Worm (Caenorhabditis elegans): ENCODE results near the gene H01M10.1.

Gene H01M10.1

ce11 chrX:2544645-2545044 is 35.7 kb downstream of the H01M10.1 start:
- TF ChIP-seq nhr-232 (tag; optimal IDR thresholded peaks at IDR 0.05) (no peak), hlh-15 (tag; optimal IDR thresholded peaks at IDR 0.05) (no peak), hlh-30 (tag; optimal IDR thresholded peaks at IDR 0.05; ENCODE audit: insufficient read depth) (no peak), ztf-16 (tag; optimal IDR thresholded peaks at IDR 0.05) (no peak), che-1 (tag; optimal IDR thresholded peaks at IDR 0.05) (no peak), ceh-18 (tag; optimal IDR thresholded peaks at IDR 0.05) (no peak), ceh-31 (tag; optimal IDR thresholded peaks at IDR 0.05) (no peak), zip-5 (tag; optimal IDR thresholded peaks at IDR 0.05) (no peak), lim-6 (tag; optimal IDR thresholded peaks at IDR 0.05) (no peak), pax-1 (tag; optimal IDR thresholded peaks at IDR 0.05) (no peak), T23F11.4 (GFP tag; optimal IDR thresholded peaks at IDR 0.05) (no peak), unc-42 (tag; optimal IDR thresholded peaks at IDR 0.05) (no peak), ceh-6 (GFP tag; optimal IDR thresholded peaks at IDR 0.05) (no peak), hlh-13 (GFP tag; optimal IDR thresholded peaks at IDR 0.05) (no peak), unc-55 (GFP tag; optimal IDR thresholded peaks at IDR 0.05) (no peak), nhr-11 (tag; optimal IDR thresholded peaks at IDR 0.05) (no peak), ceh-14 (tag; optimal IDR thresholded peaks at IDR 0.05) (no peak), C08G9.2 (tag; optimal IDR thresholded peaks at IDR 0.05) (no peak)

DNA sequence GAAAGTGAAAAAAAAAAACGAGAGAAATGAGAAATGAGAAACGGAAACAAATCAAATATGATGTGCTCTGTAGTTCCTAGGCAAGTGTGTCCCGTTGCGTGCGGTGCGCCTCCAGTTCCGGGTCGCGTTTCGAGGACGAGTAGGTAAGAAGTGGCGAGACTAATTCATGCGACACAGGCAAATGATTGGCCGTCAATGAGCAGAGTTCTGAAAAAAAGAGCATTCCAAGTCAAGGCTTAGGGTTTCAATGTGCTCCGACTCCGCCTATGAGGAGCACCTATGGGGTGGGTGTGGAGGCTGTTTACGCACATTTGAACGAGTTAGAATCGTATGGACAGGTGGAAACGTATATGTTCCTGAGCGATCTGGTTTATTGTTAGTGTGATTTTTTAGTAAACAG is 37.0 kb downstream of the H01M10.1 start:
- TF ChIP-seq pag-3 (tag; optimal IDR thresholded peaks at IDR 0.05; ENCODE audit: borderline replicate concordance), result no peak
- TF ChIP-seq F13H6.1 (tag; optimal IDR thresholded peaks at IDR 0.05), result no peak
- TF ChIP-seq hlh-30 (tag; optimal IDR thresholded peaks at IDR 0.05; ENCODE audit: insufficient read depth), result no peak
- no peak for TF ChIP-seq nfya-1 (tag; optimal IDR thresholded peaks at IDR 0.05)
- TF ChIP-seq syd-9 (tag; optimal IDR thresholded peaks at IDR 0.05), result no peak

ce11 chrX:2541003-2541521 is 39.3 kb downstream of the H01M10.1 start, which contains the start of gene F52H2.3:
Gene F52H2.3 (minus strand): TSS chrX:2541053.
- TF ChIP-seq nfya-1 (tag; optimal IDR thresholded peaks at IDR 0.05), result no peak
- TF ChIP-seq Y22D7AL.16 (tag; optimal IDR thresholded peaks at IDR 0.05), result no peak
- no peak for TF ChIP-seq pros-1 (tag; optimal IDR thresholded peaks at IDR 0.05)
- TF ChIP-seq dve-1 (tag; optimal IDR thresholded peaks at IDR 0.05), result no peak
- TF ChIP-seq ceh-9 (tag; optimal IDR thresholded peaks at IDR 0.05), result no peak
- TF ChIP-seq ceh-18 (tag; optimal IDR thresholded peaks at IDR 0.05), result no peak
- no peak for TF ChIP-seq tbx-2 (tag; optimal IDR thresholded peaks at IDR 0.05)
- TF ChIP-seq F13H6.1 (tag; optimal IDR thresholded peaks at IDR 0.05), result no peak
- TF ChIP-seq sox-4 (tag; optimal IDR thresholded peaks at IDR 0.05), result no peak
- no peak for TF ChIP-seq unc-55 (GFP tag; optimal IDR thresholded peaks at IDR 0.05)
- no peak for TF ChIP-seq pat-9 (tag; optimal IDR thresholded peaks at IDR 0.05)
- no peak for TF ChIP-seq odd-2 (tag; optimal IDR thresholded peaks at IDR 0.05)
- no peak for TF ChIP-seq mec-3 (tag; optimal IDR thresholded peaks at IDR 0.05; ENCODE audit: borderline replicate concordance)
- TF ChIP-seq npax-4 (tag; optimal IDR thresholded peaks at IDR 0.05), result no peak

ce11 chrX:2538713-2539112 is 41.7 kb downstream of the H01M10.1 start:
- TF ChIP-seq ceh-24 (tag; optimal IDR thresholded peaks at IDR 0.05), result no peak
- TF ChIP-seq hlh-8 (tag; optimal IDR thresholded peaks at IDR 0.05), result peak; percentile 2
- TF ChIP-seq ztf-16 (tag; optimal IDR thresholded peaks at IDR 0.05), result no peak

- TF ChIP-seq hlh-15 (tag; optimal IDR thresholded peaks at IDR 0.05) (no peak), ceh-2 (tag; optimal IDR thresholded peaks at IDR 0.05) (peak; percentile 50), che-1 (tag; optimal IDR thresholded peaks at IDR 0.05) (no peak), mec-3 (tag; optimal IDR thresholded peaks at IDR 0.05; ENCODE audit: borderline replicate concordance) (no peak), pros-1 (tag; optimal IDR thresholded peaks at IDR 0.05) (peak; percentile 56), unc-55 (GFP tag; optimal IDR thresholded peaks at IDR 0.05) (peak; percentile 97), tbx-2 (tag; optimal IDR thresholded peaks at IDR 0.05) (peak; percentile 89), hlh-8 (tag; optimal IDR thresholded peaks at IDR 0.05) (no peak), npax-4 (tag; optimal IDR thresholded peaks at IDR 0.05) (no peak), Y22D7AL.16 (tag; optimal IDR thresholded peaks at IDR 0.05) (no peak), C08G9.2 (tag; optimal IDR thresholded peaks at IDR 0.05) (peak; percentile 48), hlh-6 (tag; optimal IDR thresholded peaks at IDR 0.05) (peak; percentile 35), elt-4 (tag; optimal IDR thresholded peaks at IDR 0.05) (no peak), gmeb-2 (tag; optimal IDR thresholded peaks at IDR 0.05) (no peak), ama-1 (optimal IDR thresholded peaks at IDR 0.05) (no peak), rnt-1 (tag; optimal IDR thresholded peaks at IDR 0.05) (peak; percentile 68), pha-4 (tag; optimal IDR thresholded peaks at IDR 0.05) (no peak), hlh-13 (GFP tag; optimal IDR thresholded peaks at IDR 0.05) (no peak), sdc-2 (tag; optimal IDR thresholded peaks at IDR 0.05) (peak; percentile 77), elt-2 (tag; optimal IDR thresholded peaks at IDR 0.05) (peak; percentile 19), C38D4.7 (GFP tag; optimal IDR thresholded peaks at IDR 0.05) (no peak), F13H6.1 (tag; optimal IDR thresholded peaks at IDR 0.05) (peak; percentile 87)
Measured at ce11 chrX:2536246-2536772, 44.1 kb downstream of the H01M10.1 start.

Measured in whole organism, late embryonic.